Fruit fly (Drosophila melanogaster): ENCODE data around the gene mfr.

mfr gene

DNA sequence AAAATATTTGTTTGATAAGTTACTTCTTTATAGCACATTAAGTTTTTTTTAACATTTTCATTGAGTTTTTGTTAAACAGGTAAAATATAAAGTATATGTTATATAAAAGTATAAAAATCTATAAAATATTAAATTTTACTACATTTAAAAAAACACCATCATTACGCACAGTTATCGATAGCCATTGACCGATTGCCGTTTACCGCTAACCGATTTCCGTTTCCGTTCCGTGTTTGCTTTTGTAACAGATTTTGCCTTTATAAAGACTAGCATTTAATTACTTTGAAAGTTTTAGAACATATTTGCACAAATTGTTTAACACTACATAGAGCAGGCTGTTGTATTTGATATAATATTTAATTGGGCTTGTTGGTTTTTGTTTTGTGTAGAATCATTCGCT, 27.2 kb upstream of the mfr start:
- TF ChIP-seq psq (optimal IDR thresholded peaks at IDR 0.05) = no peak
- TF ChIP-seq ttk (optimal IDR thresholded peaks at IDR 0.05) = no peak
- no peak for TF ChIP-seq insv (optimal IDR thresholded peaks at IDR 0.05)
- no peak for TF ChIP-seq h (optimal IDR thresholded peaks at IDR 0.05)
- no peak for TF ChIP-seq Sin3A (optimal IDR thresholded peaks at IDR 0.05)
- no peak for TF ChIP-seq Myc (optimal IDR thresholded peaks at IDR 0.05)

DNA sequence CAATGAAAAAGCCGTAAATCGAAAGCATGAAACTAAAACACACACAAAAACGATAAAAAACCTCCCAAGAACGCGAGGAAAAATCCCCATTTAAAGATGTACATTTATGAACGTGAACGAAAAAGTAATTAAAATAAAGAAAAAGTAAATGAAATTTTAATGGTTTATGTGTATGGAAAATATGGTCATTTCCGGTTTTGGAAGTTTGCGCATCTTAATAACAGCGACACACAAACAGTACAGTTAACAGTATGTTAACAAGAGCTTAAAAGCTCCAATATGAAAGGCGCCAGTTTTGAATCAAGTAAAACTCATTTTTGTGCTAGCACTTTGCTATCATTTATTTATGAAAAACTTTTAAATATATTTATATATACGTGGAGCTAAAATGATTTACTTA, 19.4 kb upstream of the mfr start:
- no peak for TF ChIP-seq ttk (optimal IDR thresholded peaks at IDR 0.05)
- no peak for TF ChIP-seq Myc (optimal IDR thresholded peaks at IDR 0.05)
- no peak for TF ChIP-seq insv (optimal IDR thresholded peaks at IDR 0.05)
- no peak for TF ChIP-seq h (optimal IDR thresholded peaks at IDR 0.05)
- TF ChIP-seq Sin3A (optimal IDR thresholded peaks at IDR 0.05) = no peak
- no peak for TF ChIP-seq psq (optimal IDR thresholded peaks at IDR 0.05)

DNA sequence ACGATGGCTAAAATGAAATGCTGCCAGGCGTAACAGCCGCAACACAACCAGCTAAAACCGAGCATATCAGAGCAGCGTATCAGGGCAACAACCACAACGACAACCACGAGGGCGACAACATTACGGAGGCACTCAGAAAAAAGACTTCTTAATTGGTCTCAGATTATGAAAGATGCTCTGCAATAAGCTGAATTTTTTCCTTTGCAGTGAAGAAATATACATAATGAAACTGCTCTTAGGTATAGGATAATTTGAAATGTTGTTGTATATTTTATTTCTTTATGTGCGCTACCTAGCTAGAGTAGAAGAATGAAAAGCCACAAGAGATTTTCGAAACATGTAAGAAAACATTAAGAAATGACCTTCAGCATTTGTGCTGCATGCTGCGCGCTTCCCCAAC, 17.1 kb upstream of the mfr start:
- TF ChIP-seq Sin3A (optimal IDR thresholded peaks at IDR 0.05) = no peak
- no peak for TF ChIP-seq Myc (optimal IDR thresholded peaks at IDR 0.05)
- no peak for TF ChIP-seq ttk (optimal IDR thresholded peaks at IDR 0.05)
- TF ChIP-seq h (optimal IDR thresholded peaks at IDR 0.05) = no peak
- no peak for TF ChIP-seq psq (optimal IDR thresholded peaks at IDR 0.05)
- TF ChIP-seq insv (optimal IDR thresholded peaks at IDR 0.05) = no peak

dm6 chr3L:8925679-8926078, 13.2 kb upstream of the mfr start:
- no peak for TF ChIP-seq insv (optimal IDR thresholded peaks at IDR 0.05)
- TF ChIP-seq ttk (optimal IDR thresholded peaks at IDR 0.05) = no peak
- no peak for TF ChIP-seq psq (optimal IDR thresholded peaks at IDR 0.05)
- no peak for TF ChIP-seq Myc (optimal IDR thresholded peaks at IDR 0.05)
- TF ChIP-seq h (optimal IDR thresholded peaks at IDR 0.05) = no peak
- TF ChIP-seq Sin3A (optimal IDR thresholded peaks at IDR 0.05) = no peak

- TF ChIP-seq insv (optimal IDR thresholded peaks at IDR 0.05) (no peak), h (optimal IDR thresholded peaks at IDR 0.05) (no peak), psq (optimal IDR thresholded peaks at IDR 0.05) (no peak), Sin3A (optimal IDR thresholded peaks at IDR 0.05) (no peak), Myc (optimal IDR thresholded peaks at IDR 0.05) (no peak), ttk (optimal IDR thresholded peaks at IDR 0.05) (no peak)
Measured at dm6 chr3L:8924999-8925398, 12.5 kb upstream of the mfr start.

- no peak for TF ChIP-seq psq (optimal IDR thresholded peaks at IDR 0.05)
- TF ChIP-seq Sin3A (optimal IDR thresholded peaks at IDR 0.05) = no peak
- no peak for TF ChIP-seq ttk (optimal IDR thresholded peaks at IDR 0.05)
- TF ChIP-seq Myc (optimal IDR thresholded peaks at IDR 0.05) = no peak
- TF ChIP-seq h (optimal IDR thresholded peaks at IDR 0.05) = no peak
- no peak for TF ChIP-seq insv (optimal IDR thresholded peaks at IDR 0.05)
Measured at dm6 chr3L:8924417-8924913, 12.0 kb upstream of the mfr start.

dm6 chr3L:8920710-8921109, 8.2 kb upstream of the mfr start:
- no peak for TF ChIP-seq h (optimal IDR thresholded peaks at IDR 0.05)
- TF ChIP-seq psq (optimal IDR thresholded peaks at IDR 0.05) = no peak
- TF ChIP-seq insv (optimal IDR thresholded peaks at IDR 0.05) = no peak
- no peak for TF ChIP-seq ttk (optimal IDR thresholded peaks at IDR 0.05)
- no peak for TF ChIP-seq Myc (optimal IDR thresholded peaks at IDR 0.05)

- TF ChIP-seq h (optimal IDR thresholded peaks at IDR 0.05) (no peak), Myc (optimal IDR thresholded peaks at IDR 0.05) (no peak), insv (optimal IDR thresholded peaks at IDR 0.05) (no peak), psq (optimal IDR thresholded peaks at IDR 0.05) (no peak), ttk (optimal IDR thresholded peaks at IDR 0.05) (no peak)
Measured at dm6 chr3L:8919678-8920077, 7.2 kb upstream of the mfr start.

DNA sequence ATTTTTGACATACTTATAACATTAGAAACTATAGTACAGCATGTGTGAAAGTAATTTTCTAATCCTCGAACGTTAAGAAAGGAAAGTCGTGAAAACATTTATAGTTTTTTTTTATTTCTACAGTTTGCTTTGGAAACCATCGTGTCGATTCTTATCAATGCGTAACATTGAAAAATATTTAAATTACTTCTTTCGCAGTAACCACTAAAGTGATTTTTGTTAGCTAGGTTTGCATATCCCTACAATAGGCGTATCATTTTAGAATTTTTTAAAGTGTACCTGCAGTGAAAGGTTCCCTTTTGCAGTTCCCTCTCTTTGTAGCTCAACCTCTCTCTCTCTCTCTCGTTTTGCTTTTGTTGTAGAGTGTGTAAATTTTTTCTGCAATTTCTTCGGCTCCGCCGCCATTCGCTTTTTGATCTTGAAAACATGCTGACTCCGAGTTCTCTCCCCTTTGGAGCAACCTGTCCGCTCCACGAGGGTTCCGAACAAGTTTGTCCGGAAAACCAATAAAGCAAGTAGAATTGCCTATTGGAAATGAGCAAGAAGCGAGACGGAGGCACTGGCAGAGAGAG, 1.2 kb upstream of the mfr start:
- TF ChIP-seq psq (optimal IDR thresholded peaks at IDR 0.05) = no peak

DNA sequence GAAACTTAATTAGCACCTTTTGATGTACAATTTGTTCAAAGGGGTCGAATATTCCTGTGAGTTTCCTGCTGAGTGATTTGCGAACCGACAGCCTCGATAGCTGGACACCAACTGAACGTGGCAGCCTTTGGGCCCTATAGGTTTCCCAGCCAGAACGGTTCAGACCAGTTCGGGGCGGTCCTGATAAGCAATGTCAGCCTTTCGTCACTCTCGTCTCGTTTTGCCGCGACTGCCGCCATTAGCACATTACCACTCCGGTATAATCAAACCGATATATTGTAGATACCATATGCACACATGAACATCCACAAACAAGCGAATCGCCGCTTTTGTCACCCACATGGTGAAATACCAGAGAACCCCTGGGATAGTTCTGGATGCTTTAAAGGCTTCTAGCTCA, 7.4 kb downstream of the mfr start, which contains the start of gene TrpA1:
Gene TrpA1, minus strand, starts transcription at position 101 of the 400 bp plus-strand sequence.
- TF ChIP-seq h (optimal IDR thresholded peaks at IDR 0.05) = no peak
- TF ChIP-seq ttk (optimal IDR thresholded peaks at IDR 0.05) = no peak
- no peak for TF ChIP-seq Myc (optimal IDR thresholded peaks at IDR 0.05)
- TF ChIP-seq Sin3A (optimal IDR thresholded peaks at IDR 0.05) = no peak
- TF ChIP-seq psq (optimal IDR thresholded peaks at IDR 0.05) = no peak
- no peak for TF ChIP-seq insv (optimal IDR thresholded peaks at IDR 0.05)

dm6 chr3L:8891167-8891618, 21.3 kb downstream of the mfr start, which contains the start of gene Mcm7:
Gene Mcm7, plus strand, starts transcription at chr3L:8891596.
- TF ChIP-seq Myc (optimal IDR thresholded peaks at IDR 0.05) (no peak), Sin3A (optimal IDR thresholded peaks at IDR 0.05) (no peak), insv (optimal IDR thresholded peaks at IDR 0.05) (no peak), ttk (optimal IDR thresholded peaks at IDR 0.05) (no peak), h (optimal IDR thresholded peaks at IDR 0.05) (no peak), psq (optimal IDR thresholded peaks at IDR 0.05) (no peak)

- TF ChIP-seq Sin3A (optimal IDR thresholded peaks at IDR 0.05) (no peak), Myc (optimal IDR thresholded peaks at IDR 0.05) (no peak), ttk (optimal IDR thresholded peaks at IDR 0.05) (no peak), h (optimal IDR thresholded peaks at IDR 0.05) (no peak), insv (optimal IDR thresholded peaks at IDR 0.05) (no peak), psq (optimal IDR thresholded peaks at IDR 0.05) (no peak)
Measured at dm6 chr3L:8888533-8888932, 23.9 kb downstream of the mfr start, which contains the start of gene CG43169. Gene CG43169, minus strand, starts transcription at chr3L:8888633.

DNA sequence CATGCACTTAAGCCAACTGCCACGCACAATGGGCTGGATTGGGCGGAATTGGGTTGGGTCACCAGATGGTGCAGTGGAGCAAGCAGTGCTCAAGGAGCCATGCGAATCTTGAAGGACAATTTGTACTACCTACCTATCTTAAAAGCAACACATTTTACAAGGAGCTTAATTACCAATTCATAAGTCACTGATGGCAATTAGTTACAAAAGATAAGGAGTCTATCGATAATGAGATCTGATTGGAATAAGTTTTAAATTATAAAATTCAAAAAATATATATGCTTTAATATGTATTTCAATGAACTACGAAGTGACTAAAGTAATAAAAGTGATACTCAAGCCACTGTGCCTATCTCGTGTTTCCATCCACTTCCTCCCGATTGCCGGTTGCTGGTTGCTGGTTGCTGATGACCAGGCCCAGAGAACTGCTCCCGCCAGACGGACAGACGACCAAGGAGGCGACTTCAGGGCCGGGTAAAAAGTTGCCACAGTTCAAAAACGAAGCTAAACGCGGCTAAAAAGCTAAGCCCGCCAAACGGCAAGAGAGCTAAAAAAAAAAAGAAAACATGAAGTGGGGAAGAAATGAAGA, 30.6 kb downstream of the mfr start:
- TF ChIP-seq insv (optimal IDR thresholded peaks at IDR 0.05) (no peak), ttk (optimal IDR thresholded peaks at IDR 0.05) (no peak), h (optimal IDR thresholded peaks at IDR 0.05) (no peak), psq (optimal IDR thresholded peaks at IDR 0.05) (no peak), Sin3A (optimal IDR thresholded peaks at IDR 0.05) (no peak), Myc (optimal IDR thresholded peaks at IDR 0.05) (no peak)

Data from Kc167 (cell line).